Fruit fly (Drosophila melanogaster) S2 (cell line): Measurements from ENCODE around the gene CG6310.
A peak's percentile ranks its signal among the peaks of the same experiment; 100 is the strongest.

Source experiments
- CG8478 ChIP-seq: fragments of >200 bp; optimal IDR thresholded peaks from 2 replicates; lab custom pipeline; 2018
- CTCF ChIP-seq, 2 experiments: fragments of >200 bp; optimal IDR thresholded peaks; 2 replicates each; lab custom pipeline; 2018

CG6310 gene

dm6 chr3L:11094279-11094678 is 24.6 kb upstream of the CG6310 start:
- TF ChIP-seq CTCF (optimal IDR thresholded peaks at IDR 0.05; lab: Kevin White, UChicago) (no peak), CG8478 (lab: Kevin White, UChicago) (no peak)

DNA sequence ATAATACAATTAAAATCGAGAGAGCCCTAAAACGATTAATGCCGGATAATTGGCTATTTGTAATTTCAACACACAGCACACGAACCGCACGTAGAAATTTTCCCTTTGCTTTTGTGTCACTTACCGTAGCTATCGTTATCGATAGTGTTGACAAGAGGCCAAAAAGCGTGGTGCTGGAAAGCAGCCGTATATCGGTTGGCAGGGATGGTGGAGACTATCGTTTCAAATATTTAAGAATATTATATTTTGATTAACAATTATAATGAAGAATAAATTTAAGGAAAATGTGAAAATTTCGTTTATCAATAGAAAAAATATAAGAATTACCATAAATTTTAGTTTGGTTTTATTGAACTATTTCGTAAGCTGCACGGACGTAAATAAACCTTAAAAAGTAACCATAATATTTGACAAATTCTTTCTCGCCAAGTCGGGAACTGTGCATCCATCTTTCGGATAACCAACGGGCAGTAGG is 23.4 kb upstream of the CG6310 start, which contains the start of gene JIL-1:
TSS of gene JIL-1 (minus strand) at position 148 of the 475 bp plus-strand sequence.
- TF ChIP-seq CTCF (optimal IDR thresholded peaks at IDR 0.05; lab: Kevin White, UChicago) (peak in 1 of 2 experiments; percentile 2), CG8478 (lab: Kevin White, UChicago) (no peak)

dm6 chr3L:11092610-11092961 is 22.9 kb upstream of the CG6310 start:
- TF ChIP-seq CG8478 (lab: Kevin White, UChicago), result no peak
- no peak for TF ChIP-seq CTCF (optimal IDR thresholded peaks at IDR 0.05; lab: Kevin White, UChicago)

DNA sequence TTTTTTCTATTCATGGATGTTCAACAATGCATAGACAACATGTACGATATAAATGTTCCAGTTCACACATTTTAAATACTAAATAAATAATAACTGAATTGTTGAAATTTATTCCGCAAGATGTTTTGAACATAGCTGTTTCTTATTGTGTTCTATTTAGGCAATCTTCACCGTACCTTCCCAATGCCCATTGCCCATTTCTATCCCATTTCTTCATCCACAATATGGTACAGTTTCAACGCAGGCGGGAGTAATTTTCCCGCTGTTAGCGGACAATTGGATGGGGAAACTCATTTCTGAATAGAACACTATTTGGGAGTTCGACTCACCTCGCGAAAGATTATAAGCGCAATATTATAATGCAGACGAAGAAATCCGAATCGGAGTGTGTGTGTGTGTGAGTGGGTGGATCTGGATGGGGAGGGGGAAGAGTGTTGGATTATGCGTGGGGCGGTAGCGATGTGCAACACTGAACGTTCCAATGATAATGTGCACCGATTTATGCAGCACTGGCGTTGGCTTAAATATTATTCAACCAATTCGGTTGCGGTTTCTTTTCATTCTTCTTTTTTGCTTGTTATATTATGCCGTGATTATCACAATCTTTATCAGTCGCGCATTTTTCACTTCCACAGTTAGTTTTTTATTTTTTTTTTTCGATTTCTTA is 22.4 kb upstream of the CG6310 start:
- TF ChIP-seq CG8478 (lab: Kevin White, UChicago) (no peak), CTCF (optimal IDR thresholded peaks at IDR 0.05; lab: Kevin White, UChicago) (no peak)

- no peak for TF ChIP-seq CTCF (optimal IDR thresholded peaks at IDR 0.05; lab: Kevin White, UChicago)
- TF ChIP-seq CG8478 (lab: Kevin White, UChicago), result no peak
These were observed 20.3 kb upstream of the CG6310 start for dm6 chr3L:11089805-11090440.

- TF ChIP-seq CTCF (optimal IDR thresholded peaks at IDR 0.05; lab: Kevin White, UChicago) (no peak), CG8478 (lab: Kevin White, UChicago) (no peak)
These were observed 16.1 kb upstream of the CG6310 start for dm6 chr3L:11085810-11086209.

DNA sequence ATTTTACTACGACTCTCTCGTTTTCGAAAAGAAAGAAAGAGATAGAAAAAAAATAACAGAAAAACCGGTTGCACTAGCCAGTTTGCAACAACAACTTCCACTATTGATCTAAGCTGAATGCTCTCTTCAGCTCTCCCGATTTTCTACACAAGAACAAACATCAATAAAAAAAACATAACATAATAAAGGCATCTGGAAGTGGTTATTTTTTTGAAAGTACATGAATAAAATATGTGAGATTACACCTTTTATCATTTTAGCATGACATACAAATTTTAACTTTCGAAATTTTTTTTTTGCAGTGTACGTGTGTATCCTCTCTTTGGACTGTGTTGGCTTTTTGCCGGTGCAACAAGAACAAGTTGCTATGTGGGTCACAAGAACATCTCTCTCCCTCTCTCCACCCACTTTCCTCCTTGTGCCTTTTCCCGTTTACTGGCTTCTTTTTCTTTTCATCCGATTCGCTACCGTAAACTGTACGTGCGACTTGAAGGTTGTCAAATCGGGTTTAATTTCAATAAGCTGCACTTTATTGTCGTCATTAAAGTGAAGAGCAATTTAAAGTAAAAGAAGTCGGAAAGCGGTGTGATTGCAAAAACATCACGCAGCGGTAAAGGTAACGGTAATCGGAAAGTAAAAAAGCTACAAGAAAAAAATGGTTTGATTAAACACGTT is 15.0 kb upstream of the CG6310 start:
- TF ChIP-seq CG8478 (lab: Kevin White, UChicago) (no peak), CTCF (optimal IDR thresholded peaks at IDR 0.05; lab: Kevin White, UChicago) (no peak)

dm6 chr3L:11083605-11084004 is 13.9 kb upstream of the CG6310 start:
- TF ChIP-seq CTCF (optimal IDR thresholded peaks at IDR 0.05; lab: Kevin White, UChicago) (no peak), CG8478 (lab: Kevin White, UChicago) (no peak)

- no peak for TF ChIP-seq CG8478 (lab: Kevin White, UChicago)
- no peak for TF ChIP-seq CTCF (optimal IDR thresholded peaks at IDR 0.05; lab: Kevin White, UChicago)
These were observed 4.6 kb upstream of the CG6310 start, which contains the start of the genes Pfdn2 and Noc1 for dm6 chr3L:11074043-11074853. Gene Pfdn2 (minus strand): TSS chr3L:11074388. Gene Noc1 (plus strand): TSS chr3L:11074769.

- TF ChIP-seq CG8478 (lab: Kevin White, UChicago), result no peak
- TF ChIP-seq CTCF (optimal IDR thresholded peaks at IDR 0.05; lab: Kevin White, UChicago), result no peak
These were observed 1.4 kb upstream of the CG6310 start for dm6 chr3L:11071057-11071456.

DNA sequence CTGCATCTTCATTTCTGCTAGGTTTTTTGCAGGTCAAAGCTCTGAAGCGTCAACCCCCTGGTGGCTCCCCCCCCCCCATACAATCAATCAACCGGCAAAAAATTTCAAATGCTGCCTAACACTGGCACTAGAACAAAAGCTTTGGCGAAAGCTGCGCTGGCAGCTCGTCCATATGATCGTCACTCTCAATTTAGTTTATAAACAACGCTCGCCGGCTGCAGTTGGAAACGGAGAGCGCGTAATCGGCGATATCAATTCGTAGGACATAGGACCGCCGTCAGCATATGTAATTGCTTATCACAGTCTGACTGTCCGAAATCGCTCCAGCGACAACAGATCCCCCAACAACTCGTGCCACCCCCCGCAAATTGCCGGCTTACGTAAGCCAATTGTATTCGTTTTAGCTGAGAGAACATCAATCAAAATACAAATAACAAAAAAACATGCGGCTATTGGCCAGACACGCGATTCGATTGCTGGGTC is 749 bp upstream of the CG6310 start, which contains the start of gene Mocs1:
TSS of gene Mocs1 (plus strand) at position 155 of the 483 bp plus-strand sequence.
- no peak for TF ChIP-seq CG8478 (lab: Kevin White, UChicago)
- no peak for TF ChIP-seq CTCF (optimal IDR thresholded peaks at IDR 0.05; lab: Kevin White, UChicago)

DNA sequence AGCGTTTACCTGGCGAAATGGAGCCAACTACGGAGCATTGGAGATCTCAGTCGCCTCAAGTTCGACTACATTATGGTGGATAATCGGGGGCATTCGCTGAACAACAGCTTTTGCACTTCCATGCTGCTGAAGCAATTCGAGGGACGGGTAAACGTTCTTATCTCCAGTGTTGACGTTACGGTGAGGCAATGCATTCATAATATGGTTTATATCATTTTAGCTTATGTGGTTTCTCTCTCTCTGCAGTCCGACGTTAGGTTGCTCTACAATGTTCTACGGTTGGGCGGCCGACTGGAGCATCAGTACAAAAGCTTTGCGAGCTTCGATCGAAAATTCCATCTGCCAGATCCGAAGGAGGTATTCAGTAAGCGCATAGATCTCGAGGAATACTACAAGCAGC is 3.8 kb downstream of the CG6310 start:
- no peak for TF ChIP-seq CTCF (optimal IDR thresholded peaks at IDR 0.05; lab: Kevin White, UChicago)
- no peak for TF ChIP-seq CG8478 (lab: Kevin White, UChicago)

DNA sequence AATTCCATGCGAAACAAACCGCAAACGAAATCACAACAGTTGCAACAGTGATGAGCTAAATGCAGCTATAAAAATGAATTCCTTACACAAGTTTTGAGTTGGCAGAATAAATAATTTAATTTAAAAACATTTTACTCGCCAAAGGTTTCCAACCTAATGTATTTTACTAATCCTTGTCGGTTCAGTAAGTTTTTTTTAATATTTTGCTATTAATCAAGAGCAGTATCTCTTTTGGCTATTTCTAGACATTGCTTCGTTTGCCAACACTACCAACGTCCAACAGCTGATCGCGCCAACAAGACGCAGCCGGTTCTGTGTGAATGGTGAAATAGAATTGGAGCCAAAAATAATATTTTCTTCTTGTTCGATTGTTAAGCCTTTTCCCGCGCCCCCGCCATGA is 5.0 kb downstream of the CG6310 start, which contains the start of the genes CG32075, CG45101 and SuUR:
TSS of gene CG32075 (minus strand) at position 253 of the 400 bp plus-strand sequence.
TSS of gene CG45101 (plus strand) at position 303 of the 400 bp plus-strand sequence.
TSS of gene SuUR (plus strand) at position 303 of the 400 bp plus-strand sequence.
- TF ChIP-seq CG8478 (lab: Kevin White, UChicago), result no peak
- no peak for TF ChIP-seq CTCF (optimal IDR thresholded peaks at IDR 0.05; lab: Kevin White, UChicago)

DNA sequence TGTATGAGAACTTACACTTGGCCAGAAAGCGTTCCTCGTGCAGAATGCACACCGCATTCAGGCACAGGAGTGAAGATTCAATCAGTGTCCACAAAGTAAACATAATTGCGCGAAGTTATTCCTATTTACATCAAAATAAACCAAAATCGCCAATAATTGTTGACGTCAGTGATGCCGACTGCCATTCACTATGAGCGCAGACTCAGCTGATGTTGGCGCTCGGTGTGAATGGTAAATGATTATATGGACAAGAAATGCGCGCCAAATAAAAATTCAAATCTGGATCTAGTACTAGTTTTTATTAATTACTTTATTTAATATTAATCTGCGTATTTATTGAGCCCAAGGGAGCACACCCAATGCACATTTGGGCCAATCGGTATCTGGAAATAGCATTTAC is 7.2 kb downstream of the CG6310 start, which contains the start of gene CG32069:
TSS of gene CG32069 (minus strand) at position 174 of the 400 bp plus-strand sequence.
- TF ChIP-seq CG8478 (lab: Kevin White, UChicago) (no peak), CTCF (optimal IDR thresholded peaks at IDR 0.05; lab: Kevin White, UChicago) (no peak)
